Fruit fly (Drosophila melanogaster) whole organism, embryonic: ENCODE results near the gene Gr2a.

ENCODE experiments used
- Ada2b ChIP-seq: fragments of 200-800 bp; sonication (Bioruptor generic); IDR thresholded peaks from 2 replicates; pipeline ENCODE4 v1.3.6; 2022; ENCODE audit warnings: missing biosample characterization, missing genetic modification characterization
- Bteb2 ChIP-seq: fragments of 200-800 bp; sonication (Bioruptor generic); optimal IDR thresholded peaks from 2 replicates; lab custom pipeline; 2016; ENCODE audit warnings: missing biosample characterization, missing genetic modification characterization
- CG11696 ChIP-seq: fragments of 200-800 bp; sonication (Bioruptor generic); IDR thresholded peaks from 2 replicates; pipeline ENCODE4 v1.3.6; 2022; ENCODE audit warnings: missing biosample characterization, missing genetic modification characterization
- CG12769 ChIP-seq: fragments of 200-800 bp; sonication (Bioruptor generic); optimal IDR thresholded peaks from 2 replicates; lab custom pipeline; 2019; ENCODE audit warnings: missing biosample characterization, mild to moderate bottlenecking, missing genetic modification characterization, moderate library complexity
- CG12942 ChIP-seq: fragments of 200-800 bp; sonication (Bioruptor generic); optimal IDR thresholded peaks from 3 replicates; lab custom pipeline; 2016; ENCODE audit warnings: missing biosample characterization, missing genetic modification characterization
- CG14965 ChIP-seq: fragments of 200-800 bp; sonication (Bioruptor generic); optimal IDR thresholded peaks from 2 replicates; lab custom pipeline; 2016; ENCODE audit warnings: missing biosample characterization, missing genetic modification characterization, borderline replicate concordance
- CG3163 ChIP-seq: fragments of 200-800 bp; sonication (Bioruptor generic); optimal IDR thresholded peaks from 3 replicates; lab custom pipeline; 2016; ENCODE audit warnings: missing biosample characterization, missing genetic modification characterization
- CG4424 ChIP-seq: fragments of 200-800 bp; sonication (Bioruptor generic); optimal IDR thresholded peaks from 3 replicates; lab custom pipeline; 2016; ENCODE audit warnings: missing biosample characterization, missing genetic modification characterization
- CG5180 ChIP-seq: fragments of 200-800 bp; sonication (Bioruptor generic); optimal IDR thresholded peaks from 3 replicates; lab custom pipeline; 2017; ENCODE audit warnings: missing biosample characterization, missing genetic modification characterization, mild to moderate bottlenecking, moderate library complexity, missing genetic modification reagents
- CG7556 ChIP-seq: fragments of 200-800 bp; sonication (Bioruptor generic); optimal IDR thresholded peaks from 2 replicates; lab custom pipeline; 2017; ENCODE audit warnings: missing biosample characterization, mild to moderate bottlenecking, missing genetic modification characterization
- CG7786 ChIP-seq: fragments of 200-800 bp; sonication (Bioruptor generic); optimal IDR thresholded peaks from 2 replicates; lab custom pipeline; 2016; ENCODE audit warnings: missing biosample characterization, missing genetic modification characterization
- CG8089 ChIP-seq: fragments of 200-800 bp; sonication (Bioruptor generic); optimal IDR thresholded peaks from 3 replicates; lab custom pipeline; 2016; ENCODE audit warnings: missing biosample characterization, missing genetic modification characterization
- CG8290 ChIP-seq, 3 experiments: fragments of 200-800 bp; sonication (Bioruptor generic); optimal IDR thresholded peaks; 2 replicates each; lab custom pipeline; 2016 to 2019; ENCODE audit warnings: missing biosample characterization in 3 of 3, missing genetic modification characterization in 3 of 3, mild to moderate bottlenecking in 2 of 3, moderate library complexity in 1 of 3
- CG9727 ChIP-seq: fragments of 200-800 bp; sonication (Bioruptor generic); optimal IDR thresholded peaks from 3 replicates; lab custom pipeline; 2017; ENCODE audit warnings: missing biosample characterization, mild to moderate bottlenecking, missing genetic modification characterization
- Dad ChIP-seq: fragments of 200-800 bp; sonication (Bioruptor generic); optimal IDR thresholded peaks from 3 replicates; lab custom pipeline; 2016; ENCODE audit warnings: missing biosample characterization, missing genetic modification characterization
- Deaf1 ChIP-seq: fragments of 200-800 bp; optimal IDR thresholded peaks from 3 replicates; lab custom pipeline; 2019; ENCODE audit warnings: missing biosample characterization, mild to moderate bottlenecking, missing genetic modification characterization, moderate library complexity
- ERR ChIP-seq: fragments of 200-800 bp; sonication (Bioruptor generic); optimal IDR thresholded peaks from 2 replicates; lab custom pipeline; 2016; ENCODE audit warnings: missing biosample characterization, missing genetic modification characterization
- Fer3 ChIP-seq: fragments of 200-800 bp; sonication (Bioruptor generic); optimal IDR thresholded peaks from 2 replicates; lab custom pipeline; 2018; ENCODE audit warnings: missing biosample characterization, mild to moderate bottlenecking, missing genetic modification characterization, moderate library complexity
- H2.0 ChIP-seq: fragments of 200-800 bp; sonication (Bioruptor generic); IDR thresholded peaks from 2 replicates; pipeline ENCODE4 v1.3.6; 2022; ENCODE audit warnings: missing biosample characterization, missing genetic modification characterization
- HmgZ ChIP-seq: fragments of 200-800 bp; sonication (Bioruptor generic); optimal IDR thresholded peaks from 2 replicates; lab custom pipeline; 2018; ENCODE audit warnings: missing biosample characterization, mild to moderate bottlenecking, missing genetic modification characterization
- Mes4 ChIP-seq: fragments of 200-800 bp; sonication (Bioruptor generic); optimal IDR thresholded peaks from 2 replicates; lab custom pipeline; 2016; ENCODE audit warnings: missing biosample characterization, missing genetic modification characterization
- Oaz ChIP-seq: fragments of 200-800 bp; sonication (Bioruptor generic); IDR thresholded peaks from 2 replicates; pipeline ENCODE4 v1.3.6; 2022; ENCODE audit warnings: missing biosample characterization, missing genetic modification characterization
- Spps ChIP-seq: fragments of 200-800 bp; sonication (Bioruptor generic); optimal IDR thresholded peaks from 2 replicates; lab custom pipeline; 2018; ENCODE audit warnings: missing biosample characterization, mild to moderate bottlenecking, missing genetic modification characterization
- Stat92E ChIP-seq, 3 experiments: fragments of >200 bp in 2 of 3; fragments of 200-800 bp in 1 of 3; sonication (Bioruptor generic) in 1 of 3; optimal IDR thresholded peaks; 2 replicates each; lab custom pipeline; 2017 to 2019; ENCODE audit warnings: missing biosample characterization in 3 of 3, missing genetic modification characterization in 3 of 3, mild to moderate bottlenecking in 1 of 3, moderate library complexity in 1 of 3
- Taf1 ChIP-seq: fragments of 200-800 bp; sonication (Bioruptor generic); IDR thresholded peaks from 2 replicates; pipeline ENCODE4 v1.3.6; 2022; ENCODE audit warnings: missing biosample characterization, missing genetic modification characterization
- bcd ChIP-seq: fragments of 200-800 bp; sonication (Bioruptor generic); optimal IDR thresholded peaks from 2 replicates; lab custom pipeline; 2017; ENCODE audit warnings: missing biosample characterization, mild to moderate bottlenecking, missing genetic modification characterization
- br ChIP-seq: fragments of >200 bp; optimal IDR thresholded peaks from 2 replicates; lab custom pipeline; 2017
- bsh ChIP-seq, 2 experiments: fragments of 200-800 bp; sonication (Bioruptor generic); optimal IDR thresholded peaks; 2 replicates each; lab custom pipeline; 2017 to 2018; ENCODE audit warnings: mild to moderate bottlenecking in 2 of 2, missing biosample characterization in 2 of 2, missing genetic modification characterization in 2 of 2, moderate library complexity in 1 of 2
- cad ChIP-seq: fragments of >200 bp; optimal IDR thresholded peaks from 2 replicates; lab custom pipeline; 2017; ENCODE audit warnings: missing biosample characterization, missing genetic modification characterization
- cg ChIP-seq: fragments of 200-800 bp; sonication (Bioruptor generic); optimal IDR thresholded peaks from 3 replicates; lab custom pipeline; 2019; ENCODE audit warnings: missing biosample characterization, mild to moderate bottlenecking, missing genetic modification characterization, moderate library complexity
- chm ChIP-seq: fragments of 200-800 bp; sonication (Bioruptor generic); IDR thresholded peaks from 2 replicates; pipeline ENCODE4 v1.3.6; 2022; ENCODE audit warnings: missing biosample characterization, missing genetic modification characterization
- danr ChIP-seq: fragments of 200-800 bp; sonication (Bioruptor generic); IDR thresholded peaks from 2 replicates; pipeline ENCODE4 v1.3.6; 2022; ENCODE audit warnings: missing biosample characterization, missing genetic modification characterization
- dimm ChIP-seq: fragments of 200-800 bp; sonication (Bioruptor generic); IDR thresholded peaks from 2 replicates; pipeline ENCODE4 v1.3.6; 2022; ENCODE audit warnings: missing biosample characterization, missing genetic modification characterization
- ewg ChIP-seq: fragments of 200-800 bp; sonication (Bioruptor generic); optimal IDR thresholded peaks from 3 replicates; lab custom pipeline; 2017; ENCODE audit warnings: mild to moderate bottlenecking, missing biosample characterization, missing genetic modification reagents, missing genetic modification characterization
- fu2 ChIP-seq: fragments of 200-800 bp; sonication (Bioruptor generic); optimal IDR thresholded peaks from 2 replicates; lab custom pipeline; 2016; ENCODE audit warnings: missing biosample characterization, missing genetic modification characterization
- gro ChIP-seq: fragments of 200-800 bp; sonication (Bioruptor generic); optimal IDR thresholded peaks from 2 replicates; lab custom pipeline; 2016; ENCODE audit warnings: missing biosample characterization, missing genetic modification characterization
- ham ChIP-seq: fragments of 200-800 bp; sonication (Bioruptor generic); IDR thresholded peaks from 2 replicates; pipeline ENCODE4 v1.3.6; 2022; ENCODE audit warnings: missing biosample characterization, missing genetic modification characterization
- insv ChIP-seq, 2 experiments: fragments of 200-800 bp; sonication (Bioruptor generic); optimal IDR thresholded peaks; 3 replicates each; lab custom pipeline; 2016 to 2018; ENCODE audit warnings: missing biosample characterization in 2 of 2, missing genetic modification characterization in 2 of 2
- lov ChIP-seq, 2 experiments: fragments of 200-800 bp in 1 of 2; fragments of >200 bp in 1 of 2; sonication (Bioruptor generic) in 1 of 2; IDR thresholded peaks in 1 of 2; optimal IDR thresholded peaks in 1 of 2; 2 replicates in 1 of 2; 3 replicates in 1 of 2; pipeline versions ENCODE4 v1.3.6 to Lab custom; 2017 to 2022; ENCODE audit warnings: missing biosample characterization in 1 of 2, missing genetic modification characterization in 1 of 2
- p53 ChIP-seq: fragments of 200-800 bp; sonication (Bioruptor generic); optimal IDR thresholded peaks from 2 replicates; lab custom pipeline; 2016; ENCODE audit warnings: missing biosample characterization, missing genetic modification characterization
- phol ChIP-seq: fragments of 200-800 bp; sonication (Bioruptor generic); optimal IDR thresholded peaks from 3 replicates; lab custom pipeline; 2018; ENCODE audit warnings: missing biosample characterization, mild to moderate bottlenecking, missing genetic modification characterization, moderate library complexity
- sens ChIP-seq: fragments of 200-800 bp; sonication (Bioruptor generic); peaks from one replicate; lab custom pipeline; 2016; ENCODE audit warnings: missing biosample characterization, missing genetic modification characterization
- so ChIP-seq: fragments of 200-800 bp; sonication (Bioruptor generic); IDR thresholded peaks from 3 replicates; pipeline ENCODE4 v1.3.6; 2022; ENCODE audit warnings: missing biosample characterization, missing genetic modification characterization
- tin ChIP-seq: fragments of 200-800 bp; sonication (Bioruptor generic); optimal IDR thresholded peaks from 3 replicates; lab custom pipeline; 2016; ENCODE audit warnings: missing biosample characterization, missing genetic modification characterization
- ttk ChIP-seq: fragments of 200-800 bp; sonication (Bioruptor generic); IDR thresholded peaks from 2 replicates; pipeline ENCODE4 v2.1.2; 2022; ENCODE audit warnings: missing biosample characterization, missing genetic modification characterization
- vvl ChIP-seq: fragments of 200-800 bp; sonication (Bioruptor generic); IDR thresholded peaks from 2 replicates; pipeline ENCODE4 v1.3.6; 2022; ENCODE audit warnings: missing biosample characterization, missing genetic modification characterization
- wdn ChIP-seq: fragments of 200-800 bp; sonication (Bioruptor generic); IDR thresholded peaks from 2 replicates; pipeline ENCODE4 v1.3.6; 2022; ENCODE audit warnings: missing biosample characterization, missing genetic modification characterization
- yki ChIP-seq: fragments of >200 bp; optimal IDR thresholded peaks from 3 replicates; lab custom pipeline; 2018
- zf30C ChIP-seq: fragments of 200-800 bp; sonication (Bioruptor generic); optimal IDR thresholded peaks from 3 replicates; lab custom pipeline; 2018; ENCODE audit warnings: missing biosample characterization, mild to moderate bottlenecking, missing genetic modification characterization

Gr2a gene

dm6 chrX:1478276-1479122, 26.3 kb downstream of the Gr2a start, which contains the start of gene rush (continued):
- no peak for TF ChIP-seq fu2
- TF ChIP-seq CG7786 (GFP tag; lab: Kevin White, UChicago) = peak; percentile 57
- TF ChIP-seq dimm (GFP tag; lab: Robert Waterston, UW) = no peak
- peak; percentile 8 for TF ChIP-seq CG9727 (GFP tag; lab: Kevin White, UChicago)
- TF ChIP-seq Deaf1 (tag; lab: Kevin White, UChicago) = peak; percentile 0
- TF ChIP-seq cad (GFP tag; lab: Kevin White, UChicago) = no peak
- no peak for TF ChIP-seq CG5180
- TF ChIP-seq H2.0 = peak; percentile 48; the same call in 1 of the 2 replicates
- TF ChIP-seq ham (GFP tag; lab: Robert Waterston, UW) = no peak
- TF ChIP-seq vvl = peak; percentile 52; the same call in 1 of the 2 replicates
- TF ChIP-seq chm = 0 out of 2 replicates have a peak, but pooled peaks have one; percentile 20
- peak; percentile 38 for TF ChIP-seq phol
- no peak for TF ChIP-seq CG8089
- no peak for TF ChIP-seq lov (optimal IDR thresholded peaks at IDR 0.05; lab: Kevin White, UChicago)
- no peak for TF ChIP-seq lov (GFP tag; IDR thresholded peaks at IDR 0.05; lab: Robert Waterston, UW)
- peak; percentile 95 for TF ChIP-seq zf30C (GFP tag; lab: Kevin White, UChicago)
- TF ChIP-seq Mes4 (GFP tag; lab: Kevin White, UChicago) = no peak
- TF ChIP-seq ERR = peak; percentile 29
- peak in 1 of 2 experiments; percentile 26 for TF ChIP-seq bsh (GFP tag; optimal IDR thresholded peaks at IDR 0.05; lab: Kevin White, UChicago)
- TF ChIP-seq Stat92E (GFP tag; optimal IDR thresholded peaks at IDR 0.05; lab: Kevin White, UChicago) = no peak
- peak; percentile 26 for TF ChIP-seq HmgZ (tag; lab: Kevin White, UChicago)
- TF ChIP-seq Bteb2 = no peak
- TF ChIP-seq yki = no peak
- peak; percentile 12 for TF ChIP-seq CG12942 (GFP tag; lab: Kevin White, UChicago)
- TF ChIP-seq tin = peak; percentile 20
- no peak for TF ChIP-seq CG7556
- peak; percentile 22 for TF ChIP-seq CG4424
- TF ChIP-seq danr (GFP tag; lab: Robert Waterston, UW) = no peak
- TF ChIP-seq ewg (GFP tag; lab: Kevin White, UChicago) = peak; percentile 26
- TF ChIP-seq Dad (GFP tag; lab: Kevin White, UChicago) = peak; percentile 31
- TF ChIP-seq Oaz = no peak
- peak; percentile 12 for TF ChIP-seq CG12769 (tag; lab: Kevin White, UChicago)
- no peak for TF ChIP-seq so (GFP tag; lab: Robert Waterston, UW)
- TF ChIP-seq insv (GFP tag; optimal IDR thresholded peaks at IDR 0.05; lab: Kevin White, UChicago) = no peak
- TF ChIP-seq Spps = no peak
- no peak for TF ChIP-seq ttk (GFP tag; lab: Robert Waterston, UW)
- peak; percentile 88 for TF ChIP-seq cg (GFP tag; lab: Kevin White, UChicago)
- 0 out of 2 replicates have a peak, but pooled peaks have one; percentile 11 for TF ChIP-seq Taf1 (GFP tag; lab: Robert Waterston, UW)
- TF ChIP-seq Fer3 (tag; lab: Kevin White, UChicago) = peak; percentile 7
- no peak for TF ChIP-seq Ada2b
- peak; percentile 19 for TF ChIP-seq CG3163 (GFP tag; lab: Kevin White, UChicago)
- TF ChIP-seq CG11696 = 0 out of 2 replicates have a peak, but pooled peaks have one; percentile 15
- TF ChIP-seq sens (GFP tag; lab: Kevin White, UChicago) = peak; percentile 59
- TF ChIP-seq br (lab: Kevin White, UChicago) = no peak
- peak; percentile 36 for TF ChIP-seq gro (GFP tag; lab: Kevin White, UChicago)
- TF ChIP-seq p53 (GFP tag; lab: Kevin White, UChicago) = peak; percentile 6
- TF ChIP-seq CG14965 (GFP tag; lab: Kevin White, UChicago) = no peak
- TF ChIP-seq CG8290 (GFP tag; optimal IDR thresholded peaks at IDR 0.05; lab: Kevin White, UChicago) = no peak
- TF ChIP-seq CG8290 (tag; optimal IDR thresholded peaks at IDR 0.05; lab: Kevin White, UChicago) = peak in 1 of 2 experiments; percentile 72
- peak; percentile 50 for TF ChIP-seq bcd (GFP tag; lab: Kevin White, UChicago)
- 0 out of 2 replicates have a peak, but pooled peaks have one; percentile 43 for TF ChIP-seq wdn
